Fruit fly (Drosophila melanogaster) whole organism, embryonic: Measurements from ENCODE around the gene SK.

Source experiments
- Abd-B ChIP-seq: fragments of 200-800 bp; sonication (Bioruptor generic); optimal IDR thresholded peaks from 2 replicates; lab custom pipeline; 2018; ENCODE audit warnings: missing biosample characterization, mild to moderate bottlenecking, missing genetic modification characterization, moderate library complexity
- Asciz ChIP-seq: fragments of 200-800 bp; sonication (Bioruptor generic); optimal IDR thresholded peaks from 2 replicates; lab custom pipeline; 2017; ENCODE audit warnings: missing biosample characterization, mild to moderate bottlenecking, missing genetic modification characterization, missing genetic modification reagents
- Bdp1 ChIP-seq: fragments of 200-800 bp; sonication (Bioruptor generic); optimal IDR thresholded peaks from 3 replicates; lab custom pipeline; 2016; ENCODE audit warnings: missing biosample characterization, missing genetic modification characterization
- CG10654 ChIP-seq: fragments of 200-800 bp; sonication (Bioruptor generic); optimal IDR thresholded peaks from 2 replicates; lab custom pipeline; 2016; ENCODE audit warnings: missing biosample characterization, missing genetic modification characterization
- CG12219 ChIP-seq: fragments of 200-800 bp; sonication (Bioruptor generic); optimal IDR thresholded peaks from 3 replicates; lab custom pipeline; 2018; ENCODE audit warnings: missing biosample characterization, mild to moderate bottlenecking, missing genetic modification characterization
- CG12299 ChIP-seq: fragments of 200-800 bp; sonication (Bioruptor generic); optimal IDR thresholded peaks from 2 replicates; lab custom pipeline; 2018; ENCODE audit warnings: missing biosample characterization, mild to moderate bottlenecking, missing genetic modification characterization
- CG1233 ChIP-seq: fragments of 200-800 bp; sonication (Bioruptor generic); optimal IDR thresholded peaks from 4 replicates; lab custom pipeline; 2018; ENCODE audit warnings: missing biosample characterization, mild to moderate bottlenecking, missing genetic modification characterization
- CG13775 ChIP-seq: fragments of 200-800 bp; sonication (Bioruptor generic); optimal IDR thresholded peaks from 3 replicates; lab custom pipeline; 2017; ENCODE audit warnings: missing biosample characterization, mild to moderate bottlenecking, missing genetic modification characterization
- CG15073 ChIP-seq: fragments of 200-800 bp; sonication (Bioruptor generic); optimal IDR thresholded peaks from 2 replicates; lab custom pipeline; 2016; ENCODE audit warnings: missing biosample characterization, missing genetic modification characterization
- CG15514 ChIP-seq: fragments of 200-800 bp; sonication (Bioruptor generic); optimal IDR thresholded peaks from 3 replicates; lab custom pipeline; 2017; ENCODE audit warnings: missing biosample characterization, missing genetic modification characterization, mild to moderate bottlenecking, moderate library complexity, missing genetic modification reagents
- CG1647 ChIP-seq: fragments of 200-800 bp; sonication (Bioruptor generic); optimal IDR thresholded peaks from 3 replicates; lab custom pipeline; 2016; ENCODE audit warnings: missing biosample characterization, missing genetic modification characterization
- CG16813 ChIP-seq: fragments of 200-800 bp; sonication (Bioruptor generic); IDR thresholded peaks from 3 replicates; pipeline ENCODE4 v1.3.6; 2022; ENCODE audit warnings: missing biosample characterization, missing genetic modification characterization; ENCODE audit not compliant: partially characterized antibody
- CG32532 ChIP-seq: fragments of 200-800 bp; sonication (Bioruptor generic); IDR thresholded peaks from 2 replicates; pipeline ENCODE4 v1.3.6; 2022; ENCODE audit warnings: missing biosample characterization, missing genetic modification characterization
- CG3281 ChIP-seq: fragments of 200-800 bp; sonication (Bioruptor generic); optimal IDR thresholded peaks from 3 replicates; lab custom pipeline; 2017; ENCODE audit warnings: missing biosample characterization, mild to moderate bottlenecking, missing genetic modification characterization
- CG3838 ChIP-seq: fragments of 200-800 bp; sonication (Bioruptor generic); optimal IDR thresholded peaks from 3 replicates; lab custom pipeline; 2016; ENCODE audit warnings: missing biosample characterization, missing genetic modification characterization
- CG3847 ChIP-seq: fragments of 200-800 bp; sonication (Bioruptor generic); IDR thresholded peaks from 2 replicates; pipeline ENCODE4 v1.3.6; 2022; ENCODE audit warnings: missing biosample characterization, missing genetic modification characterization
- CG4820 ChIP-seq: fragments of 200-800 bp; sonication (Bioruptor generic); optimal IDR thresholded peaks from 3 replicates; lab custom pipeline; 2016; ENCODE audit warnings: missing biosample characterization, missing genetic modification characterization
- CG6791 ChIP-seq: fragments of 200-800 bp; sonication (Bioruptor generic); IDR thresholded peaks from 3 replicates; pipeline ENCODE4 v1.3.6; 2022; ENCODE audit warnings: missing biosample characterization, missing genetic modification characterization; ENCODE audit not compliant: partially characterized antibody
- CG6854 ChIP-seq: fragments of 200-800 bp; sonication (Bioruptor generic); optimal IDR thresholded peaks from 3 replicates; lab custom pipeline; 2017; ENCODE audit warnings: missing biosample characterization, mild to moderate bottlenecking, missing genetic modification characterization
- CG8944 ChIP-seq: fragments of 200-800 bp; sonication (Bioruptor generic); optimal IDR thresholded peaks from 3 replicates; lab custom pipeline; 2016; ENCODE audit warnings: missing biosample characterization, missing genetic modification characterization
- CG9727 ChIP-seq: fragments of 200-800 bp; sonication (Bioruptor generic); optimal IDR thresholded peaks from 3 replicates; lab custom pipeline; 2017; ENCODE audit warnings: missing biosample characterization, mild to moderate bottlenecking, missing genetic modification characterization
- CG9817 ChIP-seq: fragments of 200-800 bp; sonication (Bioruptor generic); optimal IDR thresholded peaks from 2 replicates; lab custom pipeline; 2018; ENCODE audit warnings: missing biosample characterization, mild to moderate bottlenecking, missing genetic modification characterization, moderate library complexity
- CG9932 ChIP-seq: fragments of 200-800 bp; sonication (Bioruptor generic); IDR thresholded peaks from 2 replicates; pipeline ENCODE4 v1.3.6; 2022; ENCODE audit warnings: missing biosample characterization, missing genetic modification characterization
- Dip3 ChIP-seq: fragments of 200-800 bp; sonication (Bioruptor generic); optimal IDR thresholded peaks from 3 replicates; lab custom pipeline; 2016; ENCODE audit warnings: missing biosample characterization, missing genetic modification characterization
- Dref ChIP-seq: fragments of 200-800 bp; sonication (Bioruptor generic); IDR thresholded peaks from 2 replicates; pipeline ENCODE4 v1.3.6; 2022; ENCODE audit warnings: missing biosample characterization, missing genetic modification characterization
- Drgx ChIP-seq: fragments of 200-800 bp; sonication (Bioruptor generic); IDR thresholded peaks from 2 replicates; pipeline ENCODE4 v1.3.6; 2022; ENCODE audit warnings: missing biosample characterization, missing genetic modification characterization
- Ets97D ChIP-seq: fragments of 200-800 bp; sonication (Bioruptor generic); optimal IDR thresholded peaks from 3 replicates; lab custom pipeline; 2016; ENCODE audit warnings: missing biosample characterization, missing genetic modification characterization
- HLH3B ChIP-seq: fragments of 200-800 bp; sonication (Bioruptor generic); IDR thresholded peaks from 2 replicates; pipeline ENCODE4 v1.3.6; 2022; ENCODE audit warnings: missing biosample characterization, missing genetic modification characterization
- Meics ChIP-seq: fragments of 200-800 bp; sonication (Bioruptor generic); optimal IDR thresholded peaks from 2 replicates; lab custom pipeline; 2017; ENCODE audit warnings: missing biosample characterization, mild to moderate bottlenecking, missing genetic modification characterization
- Pdp1 ChIP-seq, 2 experiments: fragments of 200-800 bp; sonication (Bioruptor generic); optimal IDR thresholded peaks; 3 replicates each; lab custom pipeline; 2016; ENCODE audit warnings: missing biosample characterization in 2 of 2, missing genetic modification characterization in 2 of 2, mild to moderate bottlenecking in 1 of 2, moderate library complexity in 1 of 2
- Sox100B ChIP-seq: fragments of 200-800 bp; sonication (Bioruptor generic); optimal IDR thresholded peaks from 3 replicates; lab custom pipeline; 2018; ENCODE audit warnings: missing biosample characterization, mild to moderate bottlenecking, missing genetic modification characterization
- Vsx1 ChIP-seq: fragments of 200-800 bp; sonication (Bioruptor generic); optimal IDR thresholded peaks from 2 replicates; lab custom pipeline; 2017; ENCODE audit warnings: missing biosample characterization, mild to moderate bottlenecking, missing genetic modification characterization, missing genetic modification reagents
- br ChIP-seq: fragments of >200 bp; optimal IDR thresholded peaks from 2 replicates; lab custom pipeline; 2017
- crol ChIP-seq: fragments of 200-800 bp; sonication (Bioruptor generic); IDR thresholded peaks from 2 replicates; pipeline ENCODE4 v1.3.6; 2022; ENCODE audit warnings: missing biosample characterization, missing genetic modification characterization
- esg ChIP-seq: fragments of 200-800 bp; sonication (Bioruptor generic); conservative IDR thresholded peaks from 2 replicates; pipeline ENCODE4 v1.3.6; 2022; ENCODE audit warnings: missing biosample characterization, missing genetic modification characterization
- fd96Cb ChIP-seq: fragments of 200-800 bp; sonication (Bioruptor generic); optimal IDR thresholded peaks from 2 replicates; lab custom pipeline; 2018; ENCODE audit warnings: missing biosample characterization, mild to moderate bottlenecking, missing genetic modification characterization, moderate library complexity
- gcm2 ChIP-seq: fragments of 200-800 bp; sonication (Bioruptor generic); optimal IDR thresholded peaks from 2 replicates; lab custom pipeline; 2016; ENCODE audit warnings: missing biosample characterization, missing genetic modification characterization
- gsb-n ChIP-seq: fragments of 200-800 bp; sonication (Bioruptor generic); optimal IDR thresholded peaks from 3 replicates; lab custom pipeline; 2018; ENCODE audit warnings: missing biosample characterization, mild to moderate bottlenecking, missing genetic modification characterization
- ken ChIP-seq: fragments of 200-800 bp; sonication (Bioruptor generic); IDR thresholded peaks from 3 replicates; pipeline ENCODE4 v1.3.6; 2022; ENCODE audit warnings: missing biosample characterization, missing genetic modification characterization
- nerfin-1 ChIP-seq: fragments of 200-800 bp; sonication (Bioruptor generic); optimal IDR thresholded peaks from 3 replicates; lab custom pipeline; 2019; ENCODE audit warnings: missing biosample characterization, mild to moderate bottlenecking, missing genetic modification characterization, moderate library complexity
- nmo ChIP-seq: fragments of 200-800 bp; sonication (Bioruptor generic); optimal IDR thresholded peaks from 2 replicates; lab custom pipeline; 2018; ENCODE audit warnings: missing biosample characterization, mild to moderate bottlenecking, missing genetic modification characterization, moderate library complexity
- onecut ChIP-seq: fragments of 200-800 bp; sonication (Bioruptor generic); IDR thresholded peaks from 2 replicates; pipeline ENCODE4 v1.3.6; 2022; ENCODE audit warnings: missing biosample characterization, missing genetic modification characterization
- org-1 ChIP-seq: fragments of 200-800 bp; sonication (Bioruptor generic); optimal IDR thresholded peaks from 2 replicates; lab custom pipeline; 2017; ENCODE audit warnings: missing biosample characterization, missing genetic modification characterization
- pb ChIP-seq: fragments of 200-800 bp; sonication (Bioruptor generic); optimal IDR thresholded peaks from 3 replicates; lab custom pipeline; 2016; ENCODE audit warnings: missing biosample characterization, missing genetic modification characterization
- prd ChIP-seq, 3 experiments: fragments of >200 bp in 2 of 3; fragments of 200-800 bp in 1 of 3; sonication (Bioruptor generic) in 1 of 3; optimal IDR thresholded peaks in 2 of 3; IDR thresholded peaks in 1 of 3; 2 replicates in 2 of 3; 3 replicates in 1 of 3; pipeline versions ENCODE4 v1.3.6 to Lab custom; 2017 to 2022; ENCODE audit warnings: missing biosample characterization in 1 of 3, missing genetic modification characterization in 1 of 3
- slbo ChIP-seq: fragments of 200-800 bp; sonication (Bioruptor generic); IDR thresholded peaks from 2 replicates; pipeline ENCODE4 v1.3.6; 2022; ENCODE audit warnings: missing biosample characterization, missing genetic modification characterization
- stwl ChIP-seq: fragments of 200-800 bp; sonication (Bioruptor generic); optimal IDR thresholded peaks from 3 replicates; lab custom pipeline; 2018; ENCODE audit warnings: missing biosample characterization, mild to moderate bottlenecking, missing genetic modification characterization, moderate library complexity
- sug ChIP-seq: fragments of 200-800 bp; optimal IDR thresholded peaks from 2 replicates; lab custom pipeline; 2019; ENCODE audit warnings: missing biosample characterization, mild to moderate bottlenecking, missing genetic modification characterization, moderate library complexity
- unpg ChIP-seq: fragments of 200-800 bp; sonication (Bioruptor generic); optimal IDR thresholded peaks from 3 replicates; lab custom pipeline; 2018; ENCODE audit warnings: missing biosample characterization, mild to moderate bottlenecking, missing genetic modification characterization, moderate library complexity
- z ChIP-seq: fragments of 200-800 bp; sonication (Bioruptor generic); IDR thresholded peaks from 3 replicates; pipeline ENCODE4 v1.3.6; 2022; ENCODE audit warnings: missing biosample characterization, missing genetic modification characterization

Gene SK

dm6 chrX:5336722-5337121 is 3.3 kb upstream of the SK start:
- no peak for TF ChIP-seq CG16813 (GFP tag; lab: Robert Waterston, UW)
- TF ChIP-seq gcm2 (GFP tag; lab: Kevin White, UChicago), result no peak
- peak; percentile 11 for TF ChIP-seq nerfin-1 (tag; lab: Kevin White, UChicago)
- TF ChIP-seq z (GFP tag; lab: Robert Waterston, UW), result no peak
- no peak for TF ChIP-seq Bdp1 (GFP tag; lab: Kevin White, UChicago)
- no peak for TF ChIP-seq prd (optimal IDR thresholded peaks at IDR 0.05; lab: Kevin White, UChicago)
- peak; percentile 33; the same call in 1 of the 3 replicates for TF ChIP-seq prd (GFP tag; IDR thresholded peaks at IDR 0.05; lab: Robert Waterston, UW)
- TF ChIP-seq CG15073, result no peak
- TF ChIP-seq CG8944 (GFP tag; lab: Kevin White, UChicago), result no peak
- TF ChIP-seq stwl, result no peak
- no peak for TF ChIP-seq br (lab: Kevin White, UChicago)
- peak; percentile 32; the same call in 1 of the 2 replicates for TF ChIP-seq CG32532 (GFP tag; lab: Robert Waterston, UW)
- TF ChIP-seq ken, result no peak
- peak; percentile 27 for TF ChIP-seq Abd-B
- 0 out of 2 replicates have a peak, but pooled peaks have one; percentile 27 for TF ChIP-seq onecut (GFP tag; lab: Robert Waterston, UW)
- peak; percentile 28 for TF ChIP-seq sug (tag; lab: Kevin White, UChicago)
- TF ChIP-seq CG15514, result peak; percentile 27
- no peak for TF ChIP-seq CG10654 (GFP tag; lab: Kevin White, UChicago)
- peak; percentile 50 for TF ChIP-seq CG9932 (GFP tag; lab: Robert Waterston, UW)
- TF ChIP-seq crol (GFP tag; lab: Robert Waterston, UW), result no peak
- no peak for TF ChIP-seq CG4820 (GFP tag; lab: Kevin White, UChicago)
- TF ChIP-seq CG12299 (tag; lab: Kevin White, UChicago), result peak; percentile 1
- TF ChIP-seq Pdp1 (GFP tag; optimal IDR thresholded peaks at IDR 0.05; lab: Kevin White, UChicago), result peak in 1 of 2 experiments; percentile 29
- TF ChIP-seq Sox100B, result peak; percentile 63
- TF ChIP-seq Ets97D, result no peak
- peak; percentile 74 for TF ChIP-seq Meics (GFP tag; lab: Kevin White, UChicago)
- TF ChIP-seq CG1647 (GFP tag; lab: Kevin White, UChicago), result no peak
- peak; percentile 76 for TF ChIP-seq CG3281 (GFP tag; lab: Kevin White, UChicago)
- TF ChIP-seq Dip3 (GFP tag; lab: Kevin White, UChicago), result no peak
- peak; percentile 44 for TF ChIP-seq CG9727
- peak; percentile 11 for TF ChIP-seq fd96Cb (tag; lab: Kevin White, UChicago)
- TF ChIP-seq org-1, result peak; percentile 32
- TF ChIP-seq CG13775 (GFP tag; lab: Kevin White, UChicago), result no peak
- TF ChIP-seq unpg (GFP tag; lab: Kevin White, UChicago), result peak; percentile 39
- TF ChIP-seq gsb-n, result no peak
- peak; percentile 31 for TF ChIP-seq Asciz (GFP tag; lab: Kevin White, UChicago)
- TF ChIP-seq CG9817 (tag; lab: Kevin White, UChicago), result peak; percentile 59
- 0 out of 2 replicates have a peak, but pooled peaks have one; percentile 23 for TF ChIP-seq CG3847
- no peak for TF ChIP-seq Dref
- peak; percentile 21 for TF ChIP-seq nmo (GFP tag; lab: Kevin White, UChicago)
- no peak for TF ChIP-seq Vsx1 (GFP tag; lab: Kevin White, UChicago)
- 0 out of 2 replicates have a peak, but pooled peaks have one; percentile 38 for TF ChIP-seq HLH3B (GFP tag; lab: Robert Waterston, UW)
- TF ChIP-seq CG6854 (GFP tag; lab: Kevin White, UChicago), result peak; percentile 36
- peak; percentile 51 for TF ChIP-seq slbo (GFP tag; lab: Robert Waterston, UW)
- TF ChIP-seq esg (GFP tag; lab: Robert Waterston, UW), result no peak; the same call in 1 of the 2 replicates
- no peak for TF ChIP-seq CG6791
- TF ChIP-seq pb (GFP tag; lab: Kevin White, UChicago), result no peak
- TF ChIP-seq Drgx (GFP tag; lab: Robert Waterston, UW), result peak; percentile 50; the same call in 1 of the 2 replicates
- TF ChIP-seq CG12219 (GFP tag; lab: Kevin White, UChicago), result peak; percentile 22
- TF ChIP-seq CG3838 (GFP tag; lab: Kevin White, UChicago), result no peak
- TF ChIP-seq CG1233 (GFP tag; lab: Kevin White, UChicago), result peak; percentile 40
